Worm (Caenorhabditis elegans): ENCODE measurements around the gene chup-1.
A peak's percentile ranks its signal among the peaks of the same experiment; 100 is the strongest.

chup-1 gene

DNA sequence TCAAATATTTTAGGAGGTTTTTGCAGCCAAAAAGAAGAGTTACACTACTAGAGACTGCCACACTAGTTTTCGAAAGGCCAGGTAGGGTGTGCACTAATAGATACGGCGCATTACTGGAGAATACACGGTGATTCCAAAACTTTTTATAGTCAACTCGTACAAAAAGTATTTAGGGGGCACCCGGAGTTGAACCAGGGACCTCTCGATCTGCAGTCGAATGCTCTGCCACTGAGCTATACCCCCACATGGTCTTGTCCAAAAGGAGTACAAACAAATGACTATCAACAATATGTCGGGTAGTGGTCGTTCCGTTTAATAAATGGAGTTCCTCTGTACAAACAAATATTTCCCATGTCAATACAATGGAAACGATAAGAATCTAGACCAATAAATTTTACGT lies 26.0 kb downstream of the chup-1 start:
- TF ChIP-seq snpc-4 (tag; optimal IDR thresholded peaks at IDR 0.05), result no peak
- peak; percentile 20 for TF ChIP-seq tbx-8 (GFP tag; optimal IDR thresholded peaks at IDR 0.05)
- peak; percentile 71 for TF ChIP-seq pha-4 (tag; optimal IDR thresholded peaks at IDR 0.05)
- TF ChIP-seq mep-1 (tag; optimal IDR thresholded peaks at IDR 0.05), result no peak
- no peak for TF ChIP-seq ceh-39 (tag; optimal IDR thresholded peaks at IDR 0.05)
- TF ChIP-seq ces-1 (GFP tag; optimal IDR thresholded peaks at IDR 0.05), result no peak
- TF ChIP-seq elt-3 (tag; optimal IDR thresholded peaks at IDR 0.05), result no peak
- TF ChIP-seq unc-39 (tag; optimal IDR thresholded peaks at IDR 0.05), result no peak
- TF ChIP-seq blmp-1 (tag; optimal IDR thresholded peaks at IDR 0.05), result no peak
- TF ChIP-seq nhr-237 (tag; optimal IDR thresholded peaks at IDR 0.05), result no peak
- no peak for TF ChIP-seq nhr-76 (tag; optimal IDR thresholded peaks at IDR 0.05)
- peak; percentile 50 for TF ChIP-seq drap-1 (GFP tag; optimal IDR thresholded peaks at IDR 0.05)
- no peak for TF ChIP-seq flh-1 (GFP tag; optimal IDR thresholded peaks at IDR 0.05)
- TF ChIP-seq nhr-12 (tag; optimal IDR thresholded peaks at IDR 0.05), result no peak
- TF ChIP-seq cnd-1 (tag; optimal IDR thresholded peaks at IDR 0.05), result peak; percentile 38
- peak; percentile 34 for TF ChIP-seq M03D4.4 (tag; optimal IDR thresholded peaks at IDR 0.05)
- TF ChIP-seq sem-2 (GFP tag; optimal IDR thresholded peaks at IDR 0.05), result peak; percentile 50
- peak; percentile 9 for TF ChIP-seq mls-2 (tag; optimal IDR thresholded peaks at IDR 0.05)
- TF ChIP-seq ztf-11 (tag; optimal IDR thresholded peaks at IDR 0.05), result no peak
- no peak for TF ChIP-seq lin-13 (tag; optimal IDR thresholded peaks at IDR 0.05)
- TF ChIP-seq lin-32 (GFP tag; optimal IDR thresholded peaks at IDR 0.05), result peak; percentile 17
- no peak for TF ChIP-seq zip-8 (tag; optimal IDR thresholded peaks at IDR 0.05)
- TF ChIP-seq mab-5 (tag; optimal IDR thresholded peaks at IDR 0.05), result no peak
- TF ChIP-seq ham-2 (GFP tag; optimal IDR thresholded peaks at IDR 0.05), result no peak
- no peak for TF ChIP-seq elt-1 (tag; optimal IDR thresholded peaks at IDR 0.05; ENCODE audit: borderline replicate concordance, insufficient read depth)
- TF ChIP-seq nhr-28 (tag; optimal IDR thresholded peaks at IDR 0.05), result no peak
- peak; percentile 46 for TF ChIP-seq ceh-83 (GFP tag; optimal IDR thresholded peaks at IDR 0.05)
- no peak for TF ChIP-seq nhr-2 (tag; optimal IDR thresholded peaks at IDR 0.05)
- peak; percentile 48 for TF ChIP-seq sptf-1 (tag; optimal IDR thresholded peaks at IDR 0.05)
- TF ChIP-seq unc-120 (tag; optimal IDR thresholded peaks at IDR 0.05; ENCODE audit: poor library complexity, severe bottlenecking), result no peak
- TF ChIP-seq bed-3 (GFP tag; optimal IDR thresholded peaks at IDR 0.05), result no peak

DNA sequence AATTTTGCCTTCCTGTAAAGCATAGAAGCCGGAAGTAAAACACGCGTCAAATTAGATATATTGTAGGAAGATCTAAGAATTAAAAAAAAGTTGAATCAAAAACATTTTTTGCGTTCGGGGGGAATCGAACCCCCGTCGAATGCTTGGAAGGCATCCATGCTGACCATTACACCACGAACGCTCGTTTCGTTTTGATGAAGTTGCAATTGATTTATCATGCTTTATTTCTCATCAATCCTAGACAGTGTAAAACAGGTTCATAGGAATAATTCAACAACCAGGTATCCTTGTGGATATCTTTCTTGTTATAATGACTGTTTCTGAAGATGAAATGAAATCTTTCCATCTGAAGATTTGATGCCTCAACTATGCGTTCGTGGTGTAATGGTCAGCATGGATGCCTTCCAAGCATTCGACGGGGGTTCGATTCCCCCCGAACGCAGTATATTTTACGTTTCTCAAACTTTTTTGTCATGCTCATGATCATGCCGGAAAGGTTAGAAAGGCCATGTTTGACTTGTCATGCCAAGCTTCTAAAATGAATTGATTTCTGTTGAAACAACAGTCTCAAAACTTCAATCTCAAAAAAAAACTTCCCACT lies 28.0 kb downstream of the chup-1 start:
- no peak for TF ChIP-seq nhr-237 (tag; optimal IDR thresholded peaks at IDR 0.05)

DNA sequence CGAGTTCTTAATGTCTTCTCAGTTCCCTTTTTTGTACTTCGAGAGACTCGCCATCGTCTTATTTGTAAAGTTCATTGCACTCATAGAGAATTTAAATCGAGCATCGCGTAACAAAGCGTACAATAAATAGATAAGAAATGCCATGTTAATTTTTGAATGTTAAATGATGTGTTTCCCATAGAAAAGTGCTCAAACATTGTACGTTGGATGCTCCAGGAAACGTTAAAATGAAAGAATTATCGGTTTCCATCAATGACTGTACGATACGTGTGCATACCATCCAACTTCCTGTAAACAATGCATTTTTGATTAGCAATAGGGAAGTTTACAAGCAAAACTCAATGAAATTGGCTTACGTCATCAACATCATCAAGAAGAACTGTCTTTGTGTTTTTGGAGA lies 28.7 kb downstream of the chup-1 start:
- TF ChIP-seq lsy-2 (tag; optimal IDR thresholded peaks at IDR 0.05), result no peak
- no peak for TF ChIP-seq drap-1 (GFP tag; optimal IDR thresholded peaks at IDR 0.05)
- TF ChIP-seq ceh-83 (GFP tag; optimal IDR thresholded peaks at IDR 0.05), result no peak
- no peak for TF ChIP-seq flh-1 (GFP tag; optimal IDR thresholded peaks at IDR 0.05)
- no peak for TF ChIP-seq nhr-237 (tag; optimal IDR thresholded peaks at IDR 0.05)
- no peak for TF ChIP-seq nhr-12 (tag; optimal IDR thresholded peaks at IDR 0.05)
- no peak for TF ChIP-seq zip-8 (tag; optimal IDR thresholded peaks at IDR 0.05)
- no peak for TF ChIP-seq ztf-11 (tag; optimal IDR thresholded peaks at IDR 0.05)
- no peak for TF ChIP-seq lin-32 (GFP tag; optimal IDR thresholded peaks at IDR 0.05)
- TF ChIP-seq nhr-28 (tag; optimal IDR thresholded peaks at IDR 0.05), result no peak
- TF ChIP-seq ces-1 (GFP tag; optimal IDR thresholded peaks at IDR 0.05), result no peak
- TF ChIP-seq lin-13 (tag; optimal IDR thresholded peaks at IDR 0.05), result no peak
- no peak for TF ChIP-seq cnd-1 (tag; optimal IDR thresholded peaks at IDR 0.05)
- no peak for TF ChIP-seq elt-3 (tag; optimal IDR thresholded peaks at IDR 0.05)
- TF ChIP-seq nhr-2 (tag; optimal IDR thresholded peaks at IDR 0.05), result no peak
- TF ChIP-seq snpc-4 (tag; optimal IDR thresholded peaks at IDR 0.05), result no peak

DNA sequence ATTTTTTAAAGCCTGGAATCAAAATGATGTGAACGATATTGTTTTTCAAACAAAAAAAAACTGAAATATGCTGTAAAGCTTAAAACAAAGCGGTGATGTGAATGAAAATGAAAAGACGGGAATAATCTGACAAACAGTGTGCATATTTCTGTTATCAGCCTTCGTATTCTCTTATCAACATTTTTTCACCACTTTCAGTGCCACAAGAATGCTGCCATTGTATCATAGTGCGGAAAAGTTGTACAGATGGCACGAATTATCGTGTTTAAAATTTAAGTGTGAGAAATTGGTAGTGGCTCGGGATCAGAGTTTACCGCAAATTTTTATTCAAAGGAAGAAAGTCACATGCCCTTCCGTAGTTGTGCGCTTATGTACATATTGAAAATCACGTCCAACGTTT lies 32.5 kb downstream of the chup-1 start, which contains the start of gene ifd-1:
ifd-1 (minus strand) TSS at position 12 of the 400 bp plus-strand sequence.
- TF ChIP-seq lsy-2 (tag; optimal IDR thresholded peaks at IDR 0.05), result no peak
- no peak for TF ChIP-seq ceh-43 (GFP tag; optimal IDR thresholded peaks at IDR 0.05)
- no peak for TF ChIP-seq unc-39 (tag; optimal IDR thresholded peaks at IDR 0.05)
- no peak for TF ChIP-seq unc-120 (tag; optimal IDR thresholded peaks at IDR 0.05; ENCODE audit: poor library complexity, severe bottlenecking)
- TF ChIP-seq cnd-1 (tag; optimal IDR thresholded peaks at IDR 0.05), result no peak
- no peak for TF ChIP-seq nhr-76 (tag; optimal IDR thresholded peaks at IDR 0.05)
- TF ChIP-seq M03D4.4 (tag; optimal IDR thresholded peaks at IDR 0.05), result no peak
- no peak for TF ChIP-seq nhr-2 (tag; optimal IDR thresholded peaks at IDR 0.05)
- TF ChIP-seq ztf-11 (tag; optimal IDR thresholded peaks at IDR 0.05), result no peak
- TF ChIP-seq nhr-237 (tag; optimal IDR thresholded peaks at IDR 0.05), result no peak
- TF ChIP-seq drap-1 (GFP tag; optimal IDR thresholded peaks at IDR 0.05), result no peak
- TF ChIP-seq lin-32 (GFP tag; optimal IDR thresholded peaks at IDR 0.05), result no peak
- no peak for TF ChIP-seq nhr-28 (tag; optimal IDR thresholded peaks at IDR 0.05)
- TF ChIP-seq ceh-83 (GFP tag; optimal IDR thresholded peaks at IDR 0.05), result no peak
- TF ChIP-seq ceh-39 (tag; optimal IDR thresholded peaks at IDR 0.05), result no peak

All from whole organism, mixed stage, embryonic.